Worm (Caenorhabditis elegans): ENCODE data around the gene rad-50.

- TF ChIP-seq nhr-28 (tag; optimal IDR thresholded peaks at IDR 0.05) (no peak), unc-62 (GFP tag; optimal IDR thresholded peaks at IDR 0.05) (no peak), snpc-4 (tag; optimal IDR thresholded peaks at IDR 0.05) (no peak), unc-39 (tag; optimal IDR thresholded peaks at IDR 0.05) (no peak), cnd-1 (tag; optimal IDR thresholded peaks at IDR 0.05) (no peak), bed-3 (GFP tag; optimal IDR thresholded peaks at IDR 0.05) (no peak), mep-1 (tag; optimal IDR thresholded peaks at IDR 0.05) (no peak)
Measured at ce11 chrV:12296794-12297193, 51.3 kb downstream of the rad-50 start.
